Worm (Caenorhabditis elegans) whole organism, L3 larva: ENCODE results near the gene sel-5.

Experiments used
- R02D3.7 ChIP-seq: fragments of 150-350 bp; optimal IDR thresholded peaks from 2 replicates; lab custom pipeline; 2014; ENCODE audit warnings: missing biosample characterization, missing genetic modification characterization
- aly-2 ChIP-seq: fragments of 150-350 bp; optimal IDR thresholded peaks from 2 replicates; lab custom pipeline; 2014; ENCODE audit warnings: missing biosample characterization, missing genetic modification characterization
- ceh-28 ChIP-seq: fragments of 150-350 bp; optimal IDR thresholded peaks from 2 replicates; lab custom pipeline; 2014; ENCODE audit warnings: missing biosample characterization, missing genetic modification reagents, missing genetic modification characterization
- ceh-82 ChIP-seq: fragments of 150-350 bp; optimal IDR thresholded peaks from 2 replicates; lab custom pipeline; 2014; ENCODE audit warnings: missing biosample characterization, missing genetic modification characterization
- daf-12 ChIP-seq: fragments of 150-350 bp; optimal IDR thresholded peaks from 2 replicates; lab custom pipeline; 2014; ENCODE audit warnings: missing biosample characterization, missing genetic modification reagents, missing genetic modification characterization
- egl-5 ChIP-seq: fragments of 150-350 bp; optimal IDR thresholded peaks from 2 replicates; lab custom pipeline; 2017; ENCODE audit warnings: missing biosample characterization, missing genetic modification reagents, missing genetic modification characterization, inconsistent platforms
- elt-2 ChIP-seq: sonication (generic microtip); optimal IDR thresholded peaks from 2 replicates; lab custom pipeline; 2016; ENCODE audit warnings: missing genetic modification reagents, mild to moderate bottlenecking, missing genetic modification characterization, missing compliant biosample characterization
- elt-3 ChIP-seq, 3 experiments: fragments of 150-350 bp in 1 of 3; sonication (generic microtip) in 2 of 3; optimal IDR thresholded peaks; 2 replicates in 2 of 3; 4 replicates in 1 of 3; lab custom pipeline; 2014 to 2017; ENCODE audit warnings: missing biosample characterization in 3 of 3, missing genetic modification characterization in 3 of 3
- eor-1 ChIP-seq, 2 experiments: fragments of 150-350 bp; optimal IDR thresholded peaks; 2 replicates each; lab custom pipeline; 2014 to 2018; ENCODE audit warnings: missing biosample characterization in 2 of 2, missing genetic modification characterization in 2 of 2
- fkh-2 ChIP-seq: fragments of 150-350 bp; optimal IDR thresholded peaks from 2 replicates; lab custom pipeline; 2014; ENCODE audit warnings: missing biosample characterization, missing genetic modification reagents, missing genetic modification characterization
- fos-1 ChIP-seq: fragments of 150-350 bp; optimal IDR thresholded peaks from 2 replicates; lab custom pipeline; 2014; ENCODE audit warnings: missing biosample characterization, missing genetic modification characterization
- hmg-11 ChIP-seq: sonication (generic microtip); optimal IDR thresholded peaks from 2 replicates; lab custom pipeline; 2016; ENCODE audit warnings: missing genetic modification characterization, missing compliant biosample characterization
- jun-1 ChIP-seq: fragments of 150-350 bp; optimal IDR thresholded peaks from 2 replicates; lab custom pipeline; 2014; ENCODE audit warnings: missing biosample characterization, missing genetic modification reagents, missing genetic modification characterization
- lin-15B ChIP-seq: fragments of 150-350 bp; optimal IDR thresholded peaks from 2 replicates; lab custom pipeline; 2014; ENCODE audit warnings: missing biosample characterization, missing genetic modification characterization
- lin-39 ChIP-seq: fragments of 150-350 bp; optimal IDR thresholded peaks from 2 replicates; lab custom pipeline; 2018; ENCODE audit warnings: missing biosample characterization, missing genetic modification reagents, missing genetic modification characterization
- lsy-12 ChIP-seq: sonication (generic microtip); optimal IDR thresholded peaks from 2 replicates; lab custom pipeline; 2016; ENCODE audit warnings: mild to moderate bottlenecking, missing genetic modification characterization, missing compliant biosample characterization
- mdl-1 ChIP-seq: fragments of 150-350 bp; optimal IDR thresholded peaks from 2 replicates; lab custom pipeline; 2014; ENCODE audit warnings: missing biosample characterization, missing genetic modification characterization
- nfya-1 ChIP-seq: sonication (generic microtip); optimal IDR thresholded peaks from 2 replicates; lab custom pipeline; 2017; ENCODE audit warnings: missing genetic modification characterization, mild to moderate bottlenecking, missing compliant biosample characterization, antibody characterized with exemption, moderate library complexity; ENCODE audit not compliant: insufficient read depth
- nhr-23 ChIP-seq: fragments of 150-350 bp; optimal IDR thresholded peaks from 2 replicates; lab custom pipeline; 2014; ENCODE audit warnings: missing biosample characterization, missing genetic modification reagents, missing genetic modification characterization
- nhr-237 ChIP-seq: fragments of 150-350 bp; optimal IDR thresholded peaks from 2 replicates; lab custom pipeline; 2014; ENCODE audit warnings: missing biosample characterization, missing genetic modification characterization
- nhr-25 ChIP-seq: sonication (generic microtip); optimal IDR thresholded peaks from 2 replicates; lab custom pipeline; 2017; ENCODE audit warnings: missing biosample characterization, missing genetic modification characterization
- nhr-43 ChIP-seq: sonication (generic microtip); optimal IDR thresholded peaks from 2 replicates; lab custom pipeline; 2016; ENCODE audit warnings: mild to moderate bottlenecking, missing genetic modification characterization, missing compliant biosample characterization; ENCODE audit not compliant: poor library complexity, severe bottlenecking
- nhr-67 ChIP-seq: fragments of 150-350 bp; optimal IDR thresholded peaks from 2 replicates; lab custom pipeline; 2014; ENCODE audit warnings: missing biosample characterization, missing genetic modification characterization
- nhr-76 ChIP-seq: fragments of 150-350 bp; sonication (generic microtip); optimal IDR thresholded peaks from 5 replicates; lab custom pipeline; 2014; ENCODE audit warnings: missing biosample characterization, missing genetic modification characterization
- nhr-77 ChIP-seq: fragments of 150-350 bp; optimal IDR thresholded peaks from 2 replicates; lab custom pipeline; 2014; ENCODE audit warnings: missing biosample characterization, missing genetic modification characterization
- pha-4 ChIP-seq: fragments of 150-350 bp; optimal IDR thresholded peaks from 2 replicates; lab custom pipeline; 2014; ENCODE audit warnings: missing biosample characterization, missing genetic modification reagents, missing genetic modification characterization
- skn-1 ChIP-seq: fragments of 150-350 bp; optimal IDR thresholded peaks from 2 replicates; lab custom pipeline; 2014; ENCODE audit warnings: missing biosample characterization, missing genetic modification characterization
- snpc-4 ChIP-seq: fragments of 150-350 bp; optimal IDR thresholded peaks from 2 replicates; lab custom pipeline; 2014; ENCODE audit warnings: missing biosample characterization, missing genetic modification characterization
- tbx-2 ChIP-seq: sonication (generic microtip); optimal IDR thresholded peaks from 2 replicates; lab custom pipeline; 2016; ENCODE audit warnings: mild to moderate bottlenecking, missing genetic modification characterization, missing compliant biosample characterization
- unc-39 ChIP-seq: sonication (generic microtip); optimal IDR thresholded peaks from 4 replicates; lab custom pipeline; 2017; ENCODE audit warnings: missing biosample characterization, missing genetic modification characterization
- unc-62 ChIP-seq: fragments of 150-350 bp; sonication (generic microtip); optimal IDR thresholded peaks from 4 replicates; lab custom pipeline; 2014; ENCODE audit warnings: missing biosample characterization, missing genetic modification reagents, missing genetic modification characterization
- ztf-11 ChIP-seq: fragments of 150-350 bp; optimal IDR thresholded peaks from 2 replicates; lab custom pipeline; 2014; ENCODE audit warnings: missing biosample characterization, missing genetic modification characterization
- ztf-4 ChIP-seq: fragments of 150-350 bp; optimal IDR thresholded peaks from 2 replicates; lab custom pipeline; 2014; ENCODE audit warnings: missing biosample characterization, missing genetic modification characterization

Gene sel-5

ce11 chrIII:4584068-4584566 is 5.9 kb upstream of the sel-5 start, which contains the start of gene F35G12.5:
Gene F35G12.5, plus strand, starts transcription at chrIII:4584118.
- TF ChIP-seq snpc-4 (tag; lab: Kevin White, UChicago) (no peak), nfya-1 (tag; lab: Kevin White, UChicago) (peak; percentile 97)

- TF ChIP-seq elt-3 (tag; optimal IDR thresholded peaks at IDR 0.05; lab: Kevin White, UChicago) = no peak
- no peak for TF ChIP-seq lin-39 (tag; lab: Kevin White, UChicago)
- no peak for TF ChIP-seq nhr-77 (tag; lab: Kevin White, UChicago)
- TF ChIP-seq fkh-2 (tag; lab: Kevin White, UChicago) = no peak
- no peak for TF ChIP-seq eor-1 (tag; optimal IDR thresholded peaks at IDR 0.05; lab: Kevin White, UChicago)
- no peak for TF ChIP-seq ztf-4 (tag; lab: Kevin White, UChicago)
- no peak for TF ChIP-seq jun-1 (tag; lab: Kevin White, UChicago)
- TF ChIP-seq tbx-2 (tag; lab: Kevin White, UChicago) = no peak
- no peak for TF ChIP-seq mdl-1
These were observed 3.3 kb upstream of the sel-5 start, which contains the start of gene F35G12.12 for ce11 chrIII:4581495-4581894. Gene F35G12.12, plus strand, starts transcription at chrIII:4581795.

ce11 chrIII:4568455-4568854 is 9.8 kb downstream of the sel-5 start, which contains the start of gene idhg-1:
Gene idhg-1, plus strand, starts transcription at chrIII:4568797.
- TF ChIP-seq nhr-25 (tag; lab: Kevin White, UChicago) (peak; percentile 29), egl-5 (tag; lab: Kevin White, UChicago) (peak; percentile 27), ztf-11 (tag; lab: Kevin White, UChicago) (no peak), R02D3.7 (tag; lab: Kevin White, UChicago) (peak; percentile 27), unc-39 (no peak), lsy-12 (peak; percentile 82), nhr-77 (tag; lab: Kevin White, UChicago) (no peak), nhr-76 (peak; percentile 36), nhr-237 (tag; lab: Kevin White, UChicago) (no peak), nfya-1 (tag; lab: Kevin White, UChicago) (peak; percentile 61), ceh-82 (peak; percentile 13), fkh-2 (tag; lab: Kevin White, UChicago) (peak; percentile 9), daf-12 (tag; lab: Kevin White, UChicago) (peak; percentile 85), ceh-28 (tag; lab: Kevin White, UChicago) (peak; percentile 36), elt-2 (tag; lab: Kevin White, UChicago) (peak; percentile 65), aly-2 (tag; lab: Kevin White, UChicago) (no peak), nhr-67 (tag; lab: Kevin White, UChicago) (peak; percentile 12), hmg-11 (tag; lab: Kevin White, UChicago) (peak; percentile 95), skn-1 (tag; lab: Kevin White, UChicago) (peak; percentile 13), nhr-23 (peak; percentile 8), unc-62 (GFP tag; lab: Kevin White, UChicago) (no peak), tbx-2 (tag; lab: Kevin White, UChicago) (peak; percentile 24), snpc-4 (tag; lab: Kevin White, UChicago) (peak; percentile 55), nhr-43 (tag; lab: Kevin White, UChicago) (peak; percentile 85), pha-4 (peak; percentile 62), lin-15B (peak; percentile 41)

- TF ChIP-seq tbx-2 (tag; lab: Kevin White, UChicago) = no peak
- TF ChIP-seq elt-3 (tag; optimal IDR thresholded peaks at IDR 0.05; lab: Kevin White, UChicago) = no peak
- TF ChIP-seq fos-1 (tag; lab: Kevin White, UChicago) = no peak
These were observed 10.2 kb downstream of the sel-5 start, which contains the start of gene mlcd-1 for ce11 chrIII:4568030-4568429. Gene mlcd-1, minus strand, starts transcription at chrIII:4568130.
